Worm (Caenorhabditis elegans) whole organism, L1 larva: ENCODE data around the gene W08E12.8.

Experiments
- C04F5.9 ChIP-seq: sonication (generic microtip); optimal IDR thresholded peaks from 2 replicates; lab custom pipeline; 2016; ENCODE audit warnings: missing genetic modification characterization, missing compliant biosample characterization
- ces-1 ChIP-seq: fragments of 150-350 bp; optimal IDR thresholded peaks from 2 replicates; lab custom pipeline; 2014; ENCODE audit warnings: missing biosample characterization, missing genetic modification reagents, missing genetic modification characterization
- fos-1 ChIP-seq: fragments of 150-350 bp; optimal IDR thresholded peaks from 2 replicates; lab custom pipeline; 2014; ENCODE audit warnings: missing biosample characterization, missing genetic modification characterization
- mep-1 ChIP-seq: fragments of 150-350 bp; optimal IDR thresholded peaks from 2 replicates; lab custom pipeline; 2014; ENCODE audit warnings: missing biosample characterization, missing genetic modification characterization

DNA sequence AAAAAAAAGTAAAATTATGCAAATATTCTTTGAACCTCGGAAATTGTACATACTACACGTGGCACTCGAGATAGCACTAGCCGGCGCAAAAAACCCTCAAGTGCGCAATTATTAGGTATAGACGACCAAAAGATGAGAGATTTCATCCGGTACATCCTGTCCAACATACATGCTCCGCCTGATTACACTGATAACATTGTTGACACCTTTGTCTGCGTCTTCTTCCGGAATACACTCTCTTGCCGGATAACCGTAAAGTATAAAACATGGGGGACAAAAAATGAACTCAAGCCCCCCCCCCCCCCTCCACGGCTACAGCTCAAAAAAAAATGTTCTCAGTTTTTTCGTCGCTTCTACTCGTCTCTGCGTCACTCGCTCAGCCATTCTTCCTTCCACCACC is 6.1 kb downstream of the W08E12.8 start, which contains the start of gene W08E12.6:
- no peak for TF ChIP-seq ces-1
- TF ChIP-seq mep-1 (tag; lab: Kevin White, UChicago), result no peak
- no peak for TF ChIP-seq C04F5.9 (tag; lab: Kevin White, UChicago)
- TF ChIP-seq fos-1, result no peak
